Fruit fly (Drosophila melanogaster): Measurements from ENCODE around the gene CG15803.
A peak's percentile ranks its signal among the peaks of the same experiment; 100 is the strongest.

CG15803 gene

DNA sequence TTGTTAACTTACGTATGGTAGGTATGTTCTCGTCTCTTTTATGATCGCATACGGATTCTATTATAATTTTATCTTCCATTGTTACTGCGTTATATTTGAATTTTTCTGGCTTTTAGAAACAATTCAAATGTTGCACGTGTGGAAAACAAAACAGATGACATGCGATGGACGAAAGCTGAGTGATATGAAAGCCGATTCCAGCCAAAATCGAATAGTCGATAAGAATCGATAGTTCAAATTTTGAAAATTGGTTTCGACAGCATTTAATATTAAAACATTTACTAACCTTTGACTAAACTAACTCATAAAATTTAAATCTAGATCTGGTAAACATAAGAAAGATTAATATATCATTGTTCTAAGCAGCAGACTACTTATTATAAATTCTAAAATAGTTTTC, 59.0 kb downstream of the CG15803 start, which contains the start of gene Polr1E:
TSS of gene Polr1E (minus strand) at position 160 of the 400 bp plus-strand sequence.
- TF ChIP-seq Mnt (GFP tag; optimal IDR thresholded peaks at IDR 0.05): peak; percentile 99
- TF ChIP-seq Clk (GFP tag; optimal IDR thresholded peaks at IDR 0.05): no peak
- peak; percentile 8 for TF ChIP-seq Crg-1 (GFP tag; optimal IDR thresholded peaks at IDR 0.05)

DNA sequence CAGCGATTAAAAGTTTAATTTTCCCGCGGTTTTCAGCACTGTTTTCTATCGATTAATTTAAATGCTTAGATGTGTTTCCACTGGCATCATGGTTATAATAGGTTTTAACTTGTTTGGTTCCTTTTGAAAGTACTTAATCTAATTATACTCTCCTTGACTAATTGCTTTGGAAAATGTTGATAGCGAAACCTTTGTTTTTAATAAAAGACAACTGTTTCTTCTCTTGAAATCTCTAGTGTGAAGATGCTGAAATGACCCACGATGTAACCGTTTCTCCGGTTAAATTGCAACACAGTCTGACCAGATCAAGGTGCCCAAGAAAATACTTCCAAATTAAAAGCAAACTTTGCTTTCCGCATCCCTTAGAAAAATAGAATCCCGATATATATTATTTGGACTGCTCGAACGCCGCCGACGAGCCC, 61.6 kb downstream of the CG15803 start, which contains the start of gene Dlc90F:
TSS of gene Dlc90F (plus strand) at position 330 of the 422 bp plus-strand sequence.
- TF ChIP-seq CG14711 (tag; optimal IDR thresholded peaks at IDR 0.05): peak; percentile 59
- peak; percentile 57 for TF ChIP-seq CG1620 (GFP tag; optimal IDR thresholded peaks at IDR 0.05)
- TF ChIP-seq CG33017 (tag; optimal IDR thresholded peaks at IDR 0.05): peak; percentile 45
- TF ChIP-seq cnc (optimal IDR thresholded peaks at IDR 0.05): no peak
- TF ChIP-seq CG7101 (tag; optimal IDR thresholded peaks at IDR 0.05): peak; percentile 71
- no peak for TF ChIP-seq cic (GFP tag; optimal IDR thresholded peaks at IDR 0.05)
- TF ChIP-seq ovo (GFP tag; optimal IDR thresholded peaks at IDR 0.05): peak; percentile 45
- TF ChIP-seq pad (GFP tag; optimal IDR thresholded peaks at IDR 0.05): peak; percentile 36
- peak; percentile 93 for TF ChIP-seq kay (GFP tag; ENCODE audit: borderline replicate concordance)
- peak; percentile 61 for TF ChIP-seq CG11617 (GFP tag; optimal IDR thresholded peaks at IDR 0.05)
- TF ChIP-seq toe (GFP tag; optimal IDR thresholded peaks at IDR 0.05): peak; percentile 85
- no peak for TF ChIP-seq CG5204 (GFP tag; optimal IDR thresholded peaks at IDR 0.05)
- peak; percentile 35 for TF ChIP-seq CG7045 (GFP tag; optimal IDR thresholded peaks at IDR 0.05)
- TF ChIP-seq Mnt (GFP tag; optimal IDR thresholded peaks at IDR 0.05): peak; percentile 66
- TF ChIP-seq Hr96 (GFP tag; optimal IDR thresholded peaks at IDR 0.05): peak; percentile 79
- peak; percentile 39 for TF ChIP-seq Clk (GFP tag; optimal IDR thresholded peaks at IDR 0.05)
- peak; percentile 49 for TF ChIP-seq CG12768 (GFP tag; optimal IDR thresholded peaks at IDR 0.05)
- peak; percentile 47 for TF ChIP-seq tj (GFP tag; optimal IDR thresholded peaks at IDR 0.05)
- TF ChIP-seq Crg-1 (GFP tag; optimal IDR thresholded peaks at IDR 0.05): peak; percentile 72
- TF ChIP-seq bab1 (GFP tag; optimal IDR thresholded peaks at IDR 0.05): peak; percentile 69

DNA sequence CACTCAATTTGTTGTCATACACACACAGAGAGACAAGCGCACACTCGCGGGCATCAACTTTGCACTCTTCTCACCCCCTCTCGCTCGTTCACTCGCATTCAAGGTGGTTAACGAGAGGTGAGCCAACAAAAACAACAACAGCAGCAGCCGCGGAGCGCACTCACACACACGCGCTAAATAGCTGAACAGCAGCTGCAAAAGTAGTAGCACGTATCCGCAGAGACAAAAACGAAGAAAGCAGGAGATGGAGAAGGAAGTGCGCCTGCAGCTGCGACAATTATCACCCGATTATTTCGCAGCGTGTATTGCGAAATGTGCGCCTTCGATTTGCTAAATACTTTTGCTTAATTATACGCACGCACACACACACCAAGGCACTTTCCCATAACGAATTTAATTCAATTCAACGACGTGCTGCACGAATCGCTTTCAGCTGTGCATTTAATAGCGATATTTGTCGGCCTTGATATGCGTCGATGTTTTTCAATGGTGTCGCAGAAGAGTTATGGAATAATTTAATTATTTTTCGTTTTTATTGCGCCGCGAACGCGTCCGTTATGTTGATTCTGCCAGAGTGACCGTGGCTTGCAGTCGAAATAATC, 62.1 kb downstream of the CG15803 start:
- TF ChIP-seq ovo (GFP tag; optimal IDR thresholded peaks at IDR 0.05) (peak; percentile 41), CG33017 (tag; optimal IDR thresholded peaks at IDR 0.05) (peak; percentile 11), CG5204 (GFP tag; optimal IDR thresholded peaks at IDR 0.05) (no peak), Mnt (GFP tag; optimal IDR thresholded peaks at IDR 0.05) (peak; percentile 78), toe (GFP tag; optimal IDR thresholded peaks at IDR 0.05) (peak; percentile 56), CG12768 (GFP tag; optimal IDR thresholded peaks at IDR 0.05) (peak; percentile 18), bab1 (GFP tag; optimal IDR thresholded peaks at IDR 0.05) (no peak), kay (GFP tag; ENCODE audit: borderline replicate concordance) (no peak), CG14711 (tag; optimal IDR thresholded peaks at IDR 0.05) (peak; percentile 26), Crg-1 (GFP tag; optimal IDR thresholded peaks at IDR 0.05) (no peak), cic (GFP tag; optimal IDR thresholded peaks at IDR 0.05) (peak; percentile 55), Clk (GFP tag; optimal IDR thresholded peaks at IDR 0.05) (no peak), CG7045 (GFP tag; optimal IDR thresholded peaks at IDR 0.05) (peak; percentile 61), cnc (optimal IDR thresholded peaks at IDR 0.05) (no peak), pad (GFP tag; optimal IDR thresholded peaks at IDR 0.05) (peak; percentile 40), CG11617 (GFP tag; optimal IDR thresholded peaks at IDR 0.05) (no peak), Hr96 (GFP tag; optimal IDR thresholded peaks at IDR 0.05) (peak; percentile 29), CG7101 (tag; optimal IDR thresholded peaks at IDR 0.05) (peak; percentile 54), tj (GFP tag; optimal IDR thresholded peaks at IDR 0.05) (peak; percentile 6), CG1620 (GFP tag; optimal IDR thresholded peaks at IDR 0.05) (peak; percentile 28)

DNA sequence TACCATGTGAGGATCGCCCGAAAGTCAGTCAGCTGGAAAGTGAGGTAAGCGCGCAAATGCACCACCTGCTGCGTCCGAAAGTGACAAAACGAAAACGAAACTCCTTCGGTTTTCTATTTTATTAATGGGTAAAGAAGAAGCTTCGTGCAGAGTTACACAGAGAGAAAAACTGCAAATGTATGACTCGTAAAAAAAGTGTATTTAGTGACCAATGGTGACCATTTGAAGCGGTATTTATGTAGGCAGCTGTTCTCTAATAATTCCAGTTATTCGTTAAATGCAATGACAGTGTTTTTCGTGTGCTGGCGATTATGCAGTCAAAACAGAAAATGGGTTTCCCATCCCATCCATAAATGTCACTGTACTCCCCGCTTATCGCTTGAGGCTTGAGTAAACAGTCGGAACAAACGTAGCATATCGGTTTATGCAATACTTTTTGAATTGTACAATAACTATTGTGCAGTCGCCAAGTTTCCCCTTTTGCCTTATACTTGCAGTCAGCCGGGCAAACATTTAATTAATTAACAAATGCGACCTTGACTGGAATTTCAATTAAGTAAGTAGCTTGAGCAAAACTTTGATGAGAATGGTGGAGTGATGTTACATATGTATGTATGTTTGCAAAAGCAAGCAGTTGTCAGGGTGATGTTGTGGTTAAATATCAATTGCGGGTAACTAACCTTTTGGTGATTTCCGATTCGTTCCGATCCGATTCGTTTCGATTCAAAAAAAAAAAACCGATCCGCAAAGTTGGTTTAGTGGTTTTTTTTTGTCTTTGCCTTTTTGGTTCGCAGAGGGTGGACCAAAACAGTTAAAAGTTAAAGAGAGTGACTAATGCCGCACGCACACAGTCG, 62.9 kb downstream of the CG15803 start:
- TF ChIP-seq CG33017 (tag; optimal IDR thresholded peaks at IDR 0.05) (no peak), Hr96 (GFP tag; optimal IDR thresholded peaks at IDR 0.05) (no peak), kay (GFP tag; ENCODE audit: borderline replicate concordance) (peak; percentile 96)

DNA sequence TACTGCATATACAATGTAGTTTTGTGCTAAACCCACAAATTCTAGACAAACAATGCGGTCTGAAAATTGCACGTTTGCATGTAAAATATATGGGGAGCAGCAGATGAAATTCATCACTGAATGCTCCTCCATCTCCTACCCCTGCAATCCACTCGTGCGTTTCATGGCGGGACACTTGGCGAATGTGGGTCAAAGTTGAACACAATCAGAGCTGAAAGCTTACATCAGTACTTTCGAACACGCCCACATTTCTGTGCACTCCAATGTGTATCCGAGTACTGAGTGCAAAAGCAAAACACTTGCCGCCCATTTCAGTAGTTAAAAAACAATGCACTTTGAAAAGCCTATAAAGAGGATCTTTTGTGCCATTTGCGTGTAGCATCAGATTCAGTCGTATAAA, 63.8 kb downstream of the CG15803 start:
- TF ChIP-seq Hr96 (GFP tag; optimal IDR thresholded peaks at IDR 0.05) (no peak), CG7101 (tag; optimal IDR thresholded peaks at IDR 0.05) (no peak), cnc (optimal IDR thresholded peaks at IDR 0.05) (no peak), CG5204 (GFP tag; optimal IDR thresholded peaks at IDR 0.05) (no peak), CG12768 (GFP tag; optimal IDR thresholded peaks at IDR 0.05) (peak; percentile 19), Mnt (GFP tag; optimal IDR thresholded peaks at IDR 0.05) (no peak), bab1 (GFP tag; optimal IDR thresholded peaks at IDR 0.05) (no peak), tj (GFP tag; optimal IDR thresholded peaks at IDR 0.05) (peak; percentile 62), ovo (GFP tag; optimal IDR thresholded peaks at IDR 0.05) (no peak), pad (GFP tag; optimal IDR thresholded peaks at IDR 0.05) (no peak), CG1620 (GFP tag; optimal IDR thresholded peaks at IDR 0.05) (no peak)

DNA sequence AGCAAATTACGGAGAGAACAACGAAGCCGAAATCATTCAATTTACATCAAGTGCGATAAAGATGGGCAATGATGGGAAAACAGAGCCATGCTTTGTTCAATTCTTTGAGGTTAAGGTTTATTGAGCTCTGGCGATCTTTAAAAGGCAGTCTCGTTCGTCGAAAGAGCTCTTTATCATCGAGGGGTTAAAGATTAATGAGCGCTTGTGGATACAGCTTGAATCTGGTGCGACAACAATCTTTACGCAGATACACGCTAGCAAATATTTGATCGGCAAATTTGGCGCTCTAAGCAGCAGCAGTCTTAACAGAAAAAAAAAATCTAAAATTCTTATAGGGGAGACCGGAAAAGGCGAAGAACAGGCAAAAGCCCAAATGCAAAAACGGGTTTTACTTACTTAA, 64.4 kb downstream of the CG15803 start:
- no peak for TF ChIP-seq toe (GFP tag; optimal IDR thresholded peaks at IDR 0.05)
- TF ChIP-seq cnc (optimal IDR thresholded peaks at IDR 0.05): no peak
- TF ChIP-seq Mnt (GFP tag; optimal IDR thresholded peaks at IDR 0.05): no peak
- no peak for TF ChIP-seq Hr96 (GFP tag; optimal IDR thresholded peaks at IDR 0.05)
- no peak for TF ChIP-seq Clk (GFP tag; optimal IDR thresholded peaks at IDR 0.05)
- no peak for TF ChIP-seq Crg-1 (GFP tag; optimal IDR thresholded peaks at IDR 0.05)
- no peak for TF ChIP-seq kay (GFP tag; ENCODE audit: borderline replicate concordance)
- TF ChIP-seq CG7101 (tag; optimal IDR thresholded peaks at IDR 0.05): no peak
- no peak for TF ChIP-seq CG14711 (tag; optimal IDR thresholded peaks at IDR 0.05)

Data from whole organism, adult.